Worm (Caenorhabditis elegans) whole organism, midembryonic: ENCODE results near the gene F13H10.6.
A peak's percentile ranks its signal among the peaks of the same experiment; 100 is the strongest.

Experiments
- T22C8.4 ChIP-seq: fragments of 200-800 bp; sonication (Bioruptor generic); IDR thresholded peaks from 2 replicates; pipeline ENCODE4 v1.3.6; 2022; ENCODE audit warnings: missing genetic modification characterization, missing compliant biosample characterization
- cog-1 ChIP-seq: sonication (generic microtip); optimal IDR thresholded peaks from 2 replicates; lab custom pipeline; 2016; ENCODE audit warnings: missing genetic modification characterization, missing compliant biosample characterization
- flt-1 ChIP-seq: fragments of 200-800 bp; sonication (Bioruptor generic); IDR thresholded peaks from 2 replicates; pipeline ENCODE4 v1.3.6; 2022; ENCODE audit warnings: missing genetic modification characterization, missing compliant biosample characterization
- klf-2 ChIP-seq: fragments of 200-800 bp; sonication (Bioruptor generic); conservative IDR thresholded peaks from 2 replicates; pipeline ENCODE4 v1.3.6; 2022; ENCODE audit warnings: missing genetic modification reagents, missing genetic modification characterization, missing compliant biosample characterization
- med-1 ChIP-seq: sonication (generic microtip); optimal IDR thresholded peaks from 2 replicates; lab custom pipeline; 2017; ENCODE audit warnings: missing genetic modification characterization, mild to moderate bottlenecking, missing compliant biosample characterization, antibody characterized with exemption, missing genetic modification reagents; ENCODE audit not compliant: insufficient read depth
- ref-1 ChIP-seq: fragments of 200-800 bp; sonication (Bioruptor generic); conservative IDR thresholded peaks from 2 replicates; pipeline ENCODE4 v1.3.6; 2022; ENCODE audit warnings: missing genetic modification reagents, missing genetic modification characterization, missing compliant biosample characterization
- tab-1 ChIP-seq: fragments of 200-800 bp; sonication (Bioruptor generic); IDR thresholded peaks from 2 replicates; pipeline ENCODE4 v1.3.6; 2022; ENCODE audit warnings: missing genetic modification characterization, missing compliant biosample characterization
- ztf-23 ChIP-seq: fragments of 200-800 bp; sonication (Bioruptor generic); IDR thresholded peaks from 2 replicates; pipeline ENCODE4 v1.3.6; 2022; ENCODE audit warnings: missing genetic modification reagents, missing genetic modification characterization, missing compliant biosample characterization
- ztf-29 ChIP-seq: fragments of 200-800 bp; sonication (Bioruptor generic); IDR thresholded peaks from 2 replicates; pipeline ENCODE4 v1.3.6; 2022; ENCODE audit warnings: missing genetic modification reagents, missing genetic modification characterization, missing compliant biosample characterization

F13H10.6 gene

ce11 chrIV:11015881-11016280, 6.8 kb downstream of the F13H10.6 start, which contains the start of gene F13H10.3:
Gene F13H10.3, minus strand, starts transcription at chrIV:11015953.
- TF ChIP-seq tab-1 = no peak

ce11 chrIV:11019962-11020550, 11.0 kb downstream of the F13H10.6 start, which contains the start of gene F13H10.8:
Gene F13H10.8, plus strand, starts transcription at chrIV:11020517.
- TF ChIP-seq cog-1 (tag; lab: Kevin White, UChicago) (no peak), ref-1 (GFP tag; lab: Robert Waterston, UW) (no peak), klf-2 (GFP tag; lab: Robert Waterston, UW) (no peak)

ce11 chrIV:11021512-11022268, 12.6 kb downstream of the F13H10.6 start, which contains the start of gene mogs-1:
Gene mogs-1, minus strand, starts transcription at chrIV:11021928.
- no peak for TF ChIP-seq tab-1
- TF ChIP-seq ztf-29 = no peak
- TF ChIP-seq cog-1 (tag; lab: Kevin White, UChicago) = no peak
- no peak for TF ChIP-seq flt-1 (GFP tag; lab: Robert Waterston, UW)

ce11 chrIV:11022303-11022702, 13.2 kb downstream of the F13H10.6 start, which contains the start of gene alh-3:
Gene alh-3, plus strand, starts transcription at chrIV:11022603.
- TF ChIP-seq tab-1 (no peak), med-1 (GFP tag; lab: Kevin White, UChicago) (no peak), klf-2 (GFP tag; lab: Robert Waterston, UW) (no peak), ztf-29 (no peak), ref-1 (GFP tag; lab: Robert Waterston, UW) (no peak), T22C8.4 (GFP tag; lab: Robert Waterston, UW) (no peak), cog-1 (tag; lab: Kevin White, UChicago) (no peak), flt-1 (GFP tag; lab: Robert Waterston, UW) (no peak), ztf-23 (no peak)

DNA sequence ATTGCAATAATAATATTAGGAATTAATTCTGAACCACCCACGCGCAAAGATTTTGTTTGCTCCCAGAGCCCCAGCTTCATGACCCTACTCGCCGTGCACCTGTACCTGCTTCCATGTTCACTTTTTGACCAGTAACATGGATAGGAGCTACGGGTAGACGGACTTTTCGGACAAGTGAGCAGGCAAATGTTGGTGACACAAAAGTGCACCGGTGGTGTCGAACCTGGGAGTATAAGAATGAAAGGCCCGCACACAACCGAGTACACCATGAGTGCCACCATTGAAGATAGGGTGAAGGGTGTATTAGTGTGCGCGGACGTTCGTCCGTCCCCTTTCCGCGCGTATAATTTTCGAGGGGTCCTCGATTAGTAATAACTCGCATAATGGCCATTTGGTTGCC, 16.8 kb downstream of the F13H10.6 start:
- TF ChIP-seq cog-1 (tag; lab: Kevin White, UChicago) (peak; percentile 99), flt-1 (GFP tag; lab: Robert Waterston, UW) (peak; percentile 99), T22C8.4 (GFP tag; lab: Robert Waterston, UW) (peak; percentile 96), tab-1 (peak; percentile 100), ztf-23 (peak; percentile 97), klf-2 (GFP tag; lab: Robert Waterston, UW) (peak; percentile 97), med-1 (GFP tag; lab: Kevin White, UChicago) (peak; percentile 94), ztf-29 (peak; percentile 97), ref-1 (GFP tag; lab: Robert Waterston, UW) (peak; percentile 99)

ce11 chrIV:11026648-11027047, 17.6 kb downstream of the F13H10.6 start:
- 0 out of 2 replicates have a peak, but pooled peaks have one; percentile 11 for TF ChIP-seq T22C8.4 (GFP tag; lab: Robert Waterston, UW)
- no peak for TF ChIP-seq ztf-23
- TF ChIP-seq cog-1 (tag; lab: Kevin White, UChicago) = no peak
- no peak for TF ChIP-seq ztf-29

- TF ChIP-seq flt-1 (GFP tag; lab: Robert Waterston, UW) (peak; percentile 76; the same call in 1 of the 2 replicates), ztf-23 (no peak), tab-1 (no peak), T22C8.4 (GFP tag; lab: Robert Waterston, UW) (no peak), med-1 (GFP tag; lab: Kevin White, UChicago) (no peak), cog-1 (tag; lab: Kevin White, UChicago) (peak; percentile 76), klf-2 (GFP tag; lab: Robert Waterston, UW) (no peak)
These were observed 18.5 kb downstream of the F13H10.6 start for ce11 chrIV:11027560-11027959.

DNA sequence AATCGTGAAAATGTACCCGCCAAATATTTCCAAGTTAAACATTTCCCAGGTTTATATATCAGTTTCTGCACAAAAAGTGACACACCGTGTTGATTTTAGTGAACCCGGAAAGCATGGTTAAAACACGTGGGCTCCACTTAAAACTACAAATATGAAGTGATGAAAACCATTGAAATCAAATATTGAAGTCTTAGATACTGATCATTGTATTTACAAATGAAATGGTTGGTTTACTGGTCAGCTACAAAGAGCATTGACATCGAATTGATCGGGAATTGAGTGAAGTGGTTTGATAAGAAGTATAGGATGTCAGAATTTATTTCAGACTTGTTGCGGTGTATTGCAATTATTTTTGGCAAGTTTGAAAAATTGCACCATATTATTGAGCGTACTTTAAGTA, 20.3 kb downstream of the F13H10.6 start, which contains the start of gene hrg-5:
hrg-5 (minus strand) TSS at position 17 of the 400 bp plus-strand sequence.
- TF ChIP-seq flt-1 (GFP tag; lab: Robert Waterston, UW) (no peak), ref-1 (GFP tag; lab: Robert Waterston, UW) (no peak), ztf-23 (no peak), ztf-29 (no peak), T22C8.4 (GFP tag; lab: Robert Waterston, UW) (no peak), med-1 (GFP tag; lab: Kevin White, UChicago) (no peak), klf-2 (GFP tag; lab: Robert Waterston, UW) (no peak), tab-1 (no peak), cog-1 (tag; lab: Kevin White, UChicago) (no peak)

DNA sequence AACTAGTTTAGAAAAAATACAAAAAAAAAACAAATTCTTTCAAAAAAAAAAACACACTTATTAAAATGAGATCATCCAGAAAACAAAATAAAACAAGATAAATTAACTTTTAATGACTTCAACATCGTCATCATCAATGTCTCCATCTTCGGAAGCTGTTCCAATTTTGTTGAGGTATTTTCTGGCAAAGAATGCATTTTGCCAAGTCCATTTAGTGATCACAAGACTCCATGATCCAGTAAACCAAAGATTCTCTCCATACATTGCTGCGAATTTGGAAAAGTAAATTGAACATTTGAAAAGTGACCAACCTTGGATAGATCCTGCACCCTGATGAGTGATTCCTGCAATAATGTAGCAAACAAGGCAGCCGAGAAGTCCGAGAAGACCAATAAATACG, 21.0 kb downstream of the F13H10.6 start:
- no peak for TF ChIP-seq tab-1
- no peak for TF ChIP-seq med-1 (GFP tag; lab: Kevin White, UChicago)
- no peak for TF ChIP-seq flt-1 (GFP tag; lab: Robert Waterston, UW)
- TF ChIP-seq T22C8.4 (GFP tag; lab: Robert Waterston, UW) = no peak
- TF ChIP-seq ref-1 (GFP tag; lab: Robert Waterston, UW) = no peak
- no peak for TF ChIP-seq cog-1 (tag; lab: Kevin White, UChicago)
- TF ChIP-seq ztf-23 = no peak
- TF ChIP-seq klf-2 (GFP tag; lab: Robert Waterston, UW) = no peak
- no peak for TF ChIP-seq ztf-29

DNA sequence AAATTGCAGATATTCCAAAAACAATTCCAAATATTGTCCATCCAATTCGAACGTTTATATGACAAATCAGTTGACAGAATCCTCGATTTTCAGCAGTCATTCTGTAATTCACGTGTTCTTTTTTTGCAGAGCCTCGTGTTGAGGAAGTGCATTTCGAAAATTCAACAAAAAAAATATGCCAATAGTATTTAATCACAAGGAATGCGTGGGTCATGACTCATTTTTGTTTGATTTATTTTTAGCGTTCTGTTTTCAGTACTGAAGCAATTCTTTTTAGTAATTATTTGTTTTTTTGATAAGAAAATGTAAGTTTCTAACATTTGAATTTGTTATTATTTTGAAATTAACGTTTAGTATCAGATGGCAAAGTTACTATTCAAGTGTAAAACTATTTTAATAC, 21.8 kb downstream of the F13H10.6 start, which contains the start of gene hrg-4:
hrg-4 (minus strand) TSS at position 101 of the 400 bp plus-strand sequence.
- TF ChIP-seq ref-1 (GFP tag; lab: Robert Waterston, UW) = no peak
- TF ChIP-seq tab-1 = no peak
- TF ChIP-seq ztf-23 = no peak
- no peak for TF ChIP-seq flt-1 (GFP tag; lab: Robert Waterston, UW)
- TF ChIP-seq T22C8.4 (GFP tag; lab: Robert Waterston, UW) = no peak
- TF ChIP-seq ztf-29 = no peak
